Worm (Caenorhabditis elegans) whole organism, L3 larva: ENCODE results near the gene Y73B6BL.14.

Experiments used
- R02D3.7 ChIP-seq: fragments of 150-350 bp; optimal IDR thresholded peaks from 2 replicates; lab custom pipeline; 2014; ENCODE audit warnings: missing biosample characterization, missing genetic modification characterization
- ZK546.5 ChIP-seq: sonication (generic microtip); optimal IDR thresholded peaks from 2 replicates; lab custom pipeline; 2017; ENCODE audit warnings: missing biosample characterization, missing genetic modification characterization
- aly-2 ChIP-seq: fragments of 150-350 bp; optimal IDR thresholded peaks from 2 replicates; lab custom pipeline; 2014; ENCODE audit warnings: missing biosample characterization, missing genetic modification characterization
- ama-1 ChIP-seq: fragments of 150-350 bp; optimal IDR thresholded peaks from 2 replicates; lab custom pipeline; 2018
- ceh-16 ChIP-seq: sonication (generic microtip); optimal IDR thresholded peaks from 2 replicates; lab custom pipeline; 2017; ENCODE audit warnings: missing biosample characterization, missing genetic modification characterization
- ceh-28 ChIP-seq: fragments of 150-350 bp; optimal IDR thresholded peaks from 2 replicates; lab custom pipeline; 2014; ENCODE audit warnings: missing biosample characterization, missing genetic modification reagents, missing genetic modification characterization
- ceh-82 ChIP-seq: fragments of 150-350 bp; optimal IDR thresholded peaks from 2 replicates; lab custom pipeline; 2014; ENCODE audit warnings: missing biosample characterization, missing genetic modification characterization
- ceh-9 ChIP-seq: sonication (generic microtip); optimal IDR thresholded peaks from 2 replicates; lab custom pipeline; 2018; ENCODE audit warnings: missing biosample characterization, missing genetic modification characterization
- daf-12 ChIP-seq: fragments of 150-350 bp; optimal IDR thresholded peaks from 2 replicates; lab custom pipeline; 2014; ENCODE audit warnings: missing biosample characterization, missing genetic modification reagents, missing genetic modification characterization
- egl-27 ChIP-seq: sonication (generic microtip); optimal IDR thresholded peaks from 4 replicates; lab custom pipeline; 2017; ENCODE audit warnings: missing biosample characterization, missing genetic modification reagents, missing genetic modification characterization
- egl-5 ChIP-seq: fragments of 150-350 bp; optimal IDR thresholded peaks from 2 replicates; lab custom pipeline; 2017; ENCODE audit warnings: missing biosample characterization, missing genetic modification reagents, missing genetic modification characterization, inconsistent platforms
- elt-1 ChIP-seq: fragments of 150-350 bp; optimal IDR thresholded peaks from 2 replicates; lab custom pipeline; 2014; ENCODE audit warnings: missing biosample characterization, missing genetic modification characterization
- elt-2 ChIP-seq: sonication (generic microtip); optimal IDR thresholded peaks from 2 replicates; lab custom pipeline; 2016; ENCODE audit warnings: missing genetic modification reagents, mild to moderate bottlenecking, missing genetic modification characterization, missing compliant biosample characterization
- elt-3 ChIP-seq, 3 experiments: fragments of 150-350 bp in 1 of 3; sonication (generic microtip) in 2 of 3; optimal IDR thresholded peaks; 2 replicates in 2 of 3; 4 replicates in 1 of 3; lab custom pipeline; 2014 to 2017; ENCODE audit warnings: missing biosample characterization in 3 of 3, missing genetic modification characterization in 3 of 3
- eor-1 ChIP-seq, 2 experiments: fragments of 150-350 bp; optimal IDR thresholded peaks; 2 replicates each; lab custom pipeline; 2014 to 2018; ENCODE audit warnings: missing biosample characterization in 2 of 2, missing genetic modification characterization in 2 of 2
- fkh-10 ChIP-seq: sonication (generic microtip); optimal IDR thresholded peaks from 2 replicates; lab custom pipeline; 2017; ENCODE audit warnings: missing biosample characterization, missing genetic modification reagents, missing genetic modification characterization
- fkh-2 ChIP-seq: fragments of 150-350 bp; optimal IDR thresholded peaks from 2 replicates; lab custom pipeline; 2014; ENCODE audit warnings: missing biosample characterization, missing genetic modification reagents, missing genetic modification characterization
- fos-1 ChIP-seq: fragments of 150-350 bp; optimal IDR thresholded peaks from 2 replicates; lab custom pipeline; 2014; ENCODE audit warnings: missing biosample characterization, missing genetic modification characterization
- hmg-11 ChIP-seq: sonication (generic microtip); optimal IDR thresholded peaks from 2 replicates; lab custom pipeline; 2016; ENCODE audit warnings: missing genetic modification characterization, missing compliant biosample characterization
- jun-1 ChIP-seq: fragments of 150-350 bp; optimal IDR thresholded peaks from 2 replicates; lab custom pipeline; 2014; ENCODE audit warnings: missing biosample characterization, missing genetic modification reagents, missing genetic modification characterization
- lin-15B ChIP-seq: fragments of 150-350 bp; optimal IDR thresholded peaks from 2 replicates; lab custom pipeline; 2014; ENCODE audit warnings: missing biosample characterization, missing genetic modification characterization
- lin-39 ChIP-seq: fragments of 150-350 bp; optimal IDR thresholded peaks from 2 replicates; lab custom pipeline; 2018; ENCODE audit warnings: missing biosample characterization, missing genetic modification reagents, missing genetic modification characterization
- lsy-12 ChIP-seq: sonication (generic microtip); optimal IDR thresholded peaks from 2 replicates; lab custom pipeline; 2016; ENCODE audit warnings: mild to moderate bottlenecking, missing genetic modification characterization, missing compliant biosample characterization
- mdl-1 ChIP-seq: fragments of 150-350 bp; optimal IDR thresholded peaks from 2 replicates; lab custom pipeline; 2014; ENCODE audit warnings: missing biosample characterization, missing genetic modification characterization
- mml-1 ChIP-seq: fragments of 150-350 bp; sonication (generic microtip); optimal IDR thresholded peaks from 3 replicates; lab custom pipeline; 2014; ENCODE audit warnings: missing biosample characterization, missing genetic modification characterization
- nfya-1 ChIP-seq: sonication (generic microtip); optimal IDR thresholded peaks from 2 replicates; lab custom pipeline; 2017; ENCODE audit warnings: missing genetic modification characterization, mild to moderate bottlenecking, missing compliant biosample characterization, antibody characterized with exemption, moderate library complexity; ENCODE audit not compliant: insufficient read depth
- nhr-11 ChIP-seq: fragments of 150-350 bp; optimal IDR thresholded peaks from 2 replicates; lab custom pipeline; 2014; ENCODE audit warnings: missing biosample characterization, missing genetic modification characterization
- nhr-12 ChIP-seq: fragments of 150-350 bp; optimal IDR thresholded peaks from 2 replicates; lab custom pipeline; 2014; ENCODE audit warnings: missing biosample characterization, missing genetic modification characterization
- nhr-23 ChIP-seq: fragments of 150-350 bp; optimal IDR thresholded peaks from 2 replicates; lab custom pipeline; 2014; ENCODE audit warnings: missing biosample characterization, missing genetic modification reagents, missing genetic modification characterization
- nhr-237 ChIP-seq: fragments of 150-350 bp; optimal IDR thresholded peaks from 2 replicates; lab custom pipeline; 2014; ENCODE audit warnings: missing biosample characterization, missing genetic modification characterization
- nhr-25 ChIP-seq: sonication (generic microtip); optimal IDR thresholded peaks from 2 replicates; lab custom pipeline; 2017; ENCODE audit warnings: missing biosample characterization, missing genetic modification characterization
- nhr-28 ChIP-seq: fragments of 150-350 bp; optimal IDR thresholded peaks from 2 replicates; lab custom pipeline; 2014; ENCODE audit warnings: missing biosample characterization, missing genetic modification characterization
- nhr-43 ChIP-seq: sonication (generic microtip); optimal IDR thresholded peaks from 2 replicates; lab custom pipeline; 2016; ENCODE audit warnings: mild to moderate bottlenecking, missing genetic modification characterization, missing compliant biosample characterization; ENCODE audit not compliant: poor library complexity, severe bottlenecking
- nhr-67 ChIP-seq: fragments of 150-350 bp; optimal IDR thresholded peaks from 2 replicates; lab custom pipeline; 2014; ENCODE audit warnings: missing biosample characterization, missing genetic modification characterization
- nhr-76 ChIP-seq: fragments of 150-350 bp; sonication (generic microtip); optimal IDR thresholded peaks from 5 replicates; lab custom pipeline; 2014; ENCODE audit warnings: missing biosample characterization, missing genetic modification characterization
- nhr-77 ChIP-seq: fragments of 150-350 bp; optimal IDR thresholded peaks from 2 replicates; lab custom pipeline; 2014; ENCODE audit warnings: missing biosample characterization, missing genetic modification characterization
- pha-4 ChIP-seq: fragments of 150-350 bp; optimal IDR thresholded peaks from 2 replicates; lab custom pipeline; 2014; ENCODE audit warnings: missing biosample characterization, missing genetic modification reagents, missing genetic modification characterization
- pqm-1 ChIP-seq: fragments of 150-350 bp; optimal IDR thresholded peaks from 2 replicates; lab custom pipeline; 2017; ENCODE audit warnings: missing biosample characterization, missing genetic modification characterization, inconsistent platforms
- sea-2 ChIP-seq: fragments of 150-350 bp; sonication (generic microtip); optimal IDR thresholded peaks from 4 replicates; lab custom pipeline; 2014; ENCODE audit warnings: missing biosample characterization, missing genetic modification reagents, missing genetic modification characterization
- skn-1 ChIP-seq: fragments of 150-350 bp; optimal IDR thresholded peaks from 2 replicates; lab custom pipeline; 2014; ENCODE audit warnings: missing biosample characterization, missing genetic modification characterization
- snpc-4 ChIP-seq: fragments of 150-350 bp; optimal IDR thresholded peaks from 2 replicates; lab custom pipeline; 2014; ENCODE audit warnings: missing biosample characterization, missing genetic modification characterization
- tbx-2 ChIP-seq: sonication (generic microtip); optimal IDR thresholded peaks from 2 replicates; lab custom pipeline; 2016; ENCODE audit warnings: mild to moderate bottlenecking, missing genetic modification characterization, missing compliant biosample characterization
- unc-39 ChIP-seq: sonication (generic microtip); optimal IDR thresholded peaks from 4 replicates; lab custom pipeline; 2017; ENCODE audit warnings: missing biosample characterization, missing genetic modification characterization
- unc-62 ChIP-seq: fragments of 150-350 bp; sonication (generic microtip); optimal IDR thresholded peaks from 4 replicates; lab custom pipeline; 2014; ENCODE audit warnings: missing biosample characterization, missing genetic modification reagents, missing genetic modification characterization
- zag-1 ChIP-seq: fragments of 150-350 bp; optimal IDR thresholded peaks from 2 replicates; lab custom pipeline; 2014; ENCODE audit warnings: missing biosample characterization, missing genetic modification characterization
- ztf-11 ChIP-seq: fragments of 150-350 bp; optimal IDR thresholded peaks from 2 replicates; lab custom pipeline; 2014; ENCODE audit warnings: missing biosample characterization, missing genetic modification characterization
- ztf-4 ChIP-seq: fragments of 150-350 bp; optimal IDR thresholded peaks from 2 replicates; lab custom pipeline; 2014; ENCODE audit warnings: missing biosample characterization, missing genetic modification characterization

The Y73B6BL.14 gene

ce11 chrIV:6336748-6337147 lies 6.0 kb downstream of the Y73B6BL.14 start:
- TF ChIP-seq elt-2 (peak; percentile 94), ztf-11 (tag; lab: Kevin White, UChicago) (no peak), lin-39 (tag; lab: Kevin White, UChicago) (peak; percentile 49), lin-15B (peak; percentile 56), fos-1 (tag; lab: Kevin White, UChicago) (peak; percentile 41), R02D3.7 (tag; lab: Kevin White, UChicago) (peak; percentile 81), elt-1 (tag; lab: Kevin White, UChicago) (peak; percentile 69), snpc-4 (tag; lab: Kevin White, UChicago) (peak; percentile 62), nhr-12 (tag; lab: Kevin White, UChicago) (no peak), pha-4 (tag; lab: Kevin White, UChicago) (peak; percentile 96), ceh-28 (tag; lab: Kevin White, UChicago) (peak; percentile 71), unc-62 (GFP tag; lab: Kevin White, UChicago) (peak; percentile 84), nhr-23 (peak; percentile 98), eor-1 (tag; optimal IDR thresholded peaks at IDR 0.05; lab: Kevin White, UChicago) (peak; percentile 12 to 57), nhr-237 (tag; lab: Kevin White, UChicago) (no peak), skn-1 (tag; lab: Kevin White, UChicago) (peak; percentile 95), ZK546.5 (no peak), jun-1 (tag; lab: Kevin White, UChicago) (peak; percentile 95), mdl-1 (tag; lab: Kevin White, UChicago) (peak; percentile 98), elt-3 (tag; optimal IDR thresholded peaks at IDR 0.05; lab: Kevin White, UChicago) (peak in 1 of 3 experiments; percentile 34), fkh-2 (no peak), nhr-77 (no peak), zag-1 (tag; lab: Kevin White, UChicago) (no peak), pqm-1 (tag; lab: Kevin White, UChicago) (peak; percentile 94), ztf-4 (peak; percentile 83), hmg-11 (peak; percentile 86), tbx-2 (tag; lab: Kevin White, UChicago) (peak; percentile 92), daf-12 (tag; lab: Kevin White, UChicago) (no peak), nhr-25 (tag; lab: Kevin White, UChicago) (peak; percentile 99), sea-2 (GFP tag; lab: Kevin White, UChicago) (peak; percentile 23), ceh-82 (tag; lab: Kevin White, UChicago) (no peak), ama-1 (lab: Kevin White, UChicago) (peak; percentile 61), aly-2 (tag; lab: Kevin White, UChicago) (no peak), mml-1 (peak; percentile 34), nfya-1 (peak; percentile 94), nhr-11 (peak; percentile 68), egl-5 (tag; lab: Kevin White, UChicago) (peak; percentile 85), nhr-67 (no peak), nhr-76 (tag; lab: Kevin White, UChicago) (no peak), lsy-12 (tag; lab: Kevin White, UChicago) (peak; percentile 93), egl-27 (tag; lab: Kevin White, UChicago) (peak; percentile 14), ceh-16 (no peak), unc-39 (no peak), fkh-10 (GFP tag; lab: Kevin White, UChicago) (no peak), nhr-43 (peak; percentile 96), ceh-9 (tag; lab: Kevin White, UChicago) (no peak), nhr-28 (tag; lab: Kevin White, UChicago) (no peak)

ce11 chrIV:6335908-6336307 lies 6.9 kb downstream of the Y73B6BL.14 start, which contains the start of gene mif-4:
TSS of gene mif-4 (minus strand) at chrIV:6335994.
- TF ChIP-seq pha-4 (tag; lab: Kevin White, UChicago) (peak; percentile 65), ZK546.5 (no peak), ceh-82 (tag; lab: Kevin White, UChicago) (no peak), egl-27 (tag; lab: Kevin White, UChicago) (no peak), aly-2 (tag; lab: Kevin White, UChicago) (no peak), hmg-11 (no peak)
- TF ChIP-seq, all 47 proteins: peak for 1
